Fruit fly (Drosophila melanogaster): Measurements from ENCODE around the gene myo.

The myo gene

DNA sequence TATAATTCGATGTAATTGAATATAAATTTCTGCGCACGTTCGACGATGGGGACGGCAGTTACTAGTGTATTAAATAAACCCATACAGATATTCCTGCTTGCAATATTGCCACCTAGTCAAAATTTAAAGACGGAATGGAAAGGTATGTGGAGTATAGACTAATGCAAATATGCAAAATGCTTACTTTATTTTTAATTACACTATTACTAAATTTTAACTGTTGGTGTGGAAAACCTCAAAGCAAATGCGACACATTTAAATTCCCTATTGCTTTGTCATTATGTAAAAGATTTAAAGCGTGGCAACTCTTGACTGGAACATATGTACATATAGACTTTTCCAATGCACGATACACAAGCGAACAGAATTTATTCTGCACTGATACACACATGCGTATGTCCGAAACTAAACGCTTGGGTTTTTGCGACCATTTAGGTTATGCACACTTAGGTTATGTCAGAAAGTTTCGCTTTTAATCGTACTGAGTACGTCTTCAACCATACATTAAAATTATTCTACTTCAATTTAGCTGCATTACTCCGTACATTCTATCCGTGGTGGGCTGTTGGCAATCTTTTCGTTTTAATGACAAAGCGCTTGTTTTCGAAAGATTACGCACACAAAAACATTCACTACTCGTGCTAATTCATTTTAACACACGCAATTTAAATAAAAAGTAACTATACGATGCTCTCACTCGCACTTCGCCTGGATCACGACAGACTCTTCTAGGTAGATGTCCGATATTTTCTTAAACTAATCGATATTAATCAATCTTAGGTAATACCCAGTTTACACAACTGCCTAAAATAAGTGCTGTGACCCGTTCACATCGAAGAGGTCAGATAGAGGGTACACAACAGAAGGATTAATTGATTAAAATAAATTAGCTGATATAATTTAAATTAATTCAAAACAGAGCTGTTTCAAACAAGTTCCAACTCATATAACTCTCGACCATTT is 35.7 kb downstream of the myo start, which contains the start of gene gw (continued):
- TF ChIP-seq CG17361 (GFP tag; IDR thresholded peaks at IDR 0.05) = peak; percentile 28; the same call in 1 of the 3 replicates
- TF ChIP-seq grn (GFP tag; optimal IDR thresholded peaks at IDR 0.05) = no peak
- peak; percentile 67 for TF ChIP-seq CG15601 (tag; optimal IDR thresholded peaks at IDR 0.05)
- TF ChIP-seq CG9817 (tag; optimal IDR thresholded peaks at IDR 0.05) = no peak
- TF ChIP-seq CG18476 (GFP tag; optimal IDR thresholded peaks at IDR 0.05) = peak; percentile 73
- TF ChIP-seq CG7839 (tag; optimal IDR thresholded peaks at IDR 0.05) = no peak
- TF ChIP-seq fd102C (GFP tag; optimal IDR thresholded peaks at IDR 0.05) = no peak
- TF ChIP-seq Dfd (GFP tag; optimal IDR thresholded peaks at IDR 0.05) = peak in 1 of 2 experiments; percentile 58
- peak; percentile 78 for TF ChIP-seq gro (GFP tag; optimal IDR thresholded peaks at IDR 0.05)
- TF ChIP-seq CG17359 (tag; optimal IDR thresholded peaks at IDR 0.05) = peak; percentile 85
- TF ChIP-seq Dbx (GFP tag; IDR thresholded peaks at IDR 0.05) = peak; percentile 65; the same call in 2 of the 3 replicates
- TF ChIP-seq Ssrp (tag; optimal IDR thresholded peaks at IDR 0.05) = peak; percentile 62
- peak; percentile 76 for TF ChIP-seq CG10979 (tag; optimal IDR thresholded peaks at IDR 0.05)
- peak; percentile 22 for TF ChIP-seq CG17912 (GFP tag; optimal IDR thresholded peaks at IDR 0.05)
- TF ChIP-seq yki (optimal IDR thresholded peaks at IDR 0.05) = no peak
- peak; percentile 43; the same call in 1 of the 2 replicates for TF ChIP-seq Taf1 (GFP tag; IDR thresholded peaks at IDR 0.05)
- peak; percentile 63 for TF ChIP-seq CG9437 (GFP tag; optimal IDR thresholded peaks at IDR 0.05)
- peak; percentile 34 for TF ChIP-seq CG17186 (GFP tag; optimal IDR thresholded peaks at IDR 0.05)
- TF ChIP-seq CG14014 (GFP tag; IDR thresholded peaks at IDR 0.05) = peak; percentile 65
- TF ChIP-seq gcm2 (GFP tag; optimal IDR thresholded peaks at IDR 0.05) = peak; percentile 51
- TF ChIP-seq CG7786 (GFP tag; optimal IDR thresholded peaks at IDR 0.05) = peak; percentile 75
- TF ChIP-seq CG3065 (GFP tag; optimal IDR thresholded peaks at IDR 0.05) = peak; percentile 54
- TF ChIP-seq CG9876 (GFP tag; optimal IDR thresholded peaks at IDR 0.05) = peak; percentile 27
- TF ChIP-seq dimm (GFP tag; IDR thresholded peaks at IDR 0.05) = no peak
- TF ChIP-seq CG5180 (GFP tag; optimal IDR thresholded peaks at IDR 0.05) = no peak
- TF ChIP-seq Optix (GFP tag; IDR thresholded peaks at IDR 0.05) = no peak
- peak; percentile 94 for TF ChIP-seq CG11723 (GFP tag; optimal IDR thresholded peaks at IDR 0.05)
- peak; percentile 64 for TF ChIP-seq nerfin-1 (tag; optimal IDR thresholded peaks at IDR 0.05)
- TF ChIP-seq ATbp (GFP tag; optimal IDR thresholded peaks at IDR 0.05) = peak; percentile 75
- TF ChIP-seq CG10462 (GFP tag; optimal IDR thresholded peaks at IDR 0.05) = peak; percentile 54
- TF ChIP-seq gcm (GFP tag; optimal IDR thresholded peaks at IDR 0.05) = no peak
- TF ChIP-seq z (GFP tag; IDR thresholded peaks at IDR 0.05) = no peak
- TF ChIP-seq NC2β (GFP tag; optimal IDR thresholded peaks at IDR 0.05) = peak; percentile 67
- TF ChIP-seq jing (GFP tag; optimal IDR thresholded peaks at IDR 0.05) = peak; percentile 31
- TF ChIP-seq CG3847 (GFP tag; IDR thresholded peaks at IDR 0.05) = no peak
- TF ChIP-seq CG13424 (tag; optimal IDR thresholded peaks at IDR 0.05) = peak; percentile 86
- no peak for TF ChIP-seq Doc3 (GFP tag; IDR thresholded peaks at IDR 0.05; ENCODE audit: partially characterized antibody)
- TF ChIP-seq MBD-R2 (GFP tag; IDR thresholded peaks at IDR 0.05) = peak; percentile 18
- TF ChIP-seq CG42726 (GFP tag; IDR thresholded peaks at IDR 0.05; ENCODE audit: partially characterized antibody) = no peak; the same call in 1 of the 2 replicates
- peak; percentile 74 for TF ChIP-seq CG12942 (GFP tag; optimal IDR thresholded peaks at IDR 0.05)
- peak; percentile 53 for TF ChIP-seq Vsx1 (GFP tag; optimal IDR thresholded peaks at IDR 0.05)
- peak; percentile 75 for TF ChIP-seq CG4617 (GFP tag; optimal IDR thresholded peaks at IDR 0.05; ENCODE audit: borderline replicate concordance)
- no peak; the same call in 1 of the 3 replicates for TF ChIP-seq ase (GFP tag; IDR thresholded peaks at IDR 0.05)
- peak; percentile 67 for TF ChIP-seq en (GFP tag; optimal IDR thresholded peaks at IDR 0.05)
- TF ChIP-seq toy (GFP tag; IDR thresholded peaks at IDR 0.05) = no peak
- no peak for TF ChIP-seq HHEX (GFP tag; optimal IDR thresholded peaks at IDR 0.05)
- TF ChIP-seq CG31365 (tag; optimal IDR thresholded peaks at IDR 0.05) = no peak
- TF ChIP-seq dysf (GFP tag; IDR thresholded peaks at IDR 0.05) = no peak; the same call in 2 of the 3 replicates
